Worm (Caenorhabditis elegans) whole organism, late embryonic: ENCODE measurements around the gene Y110A2AL.3.

Experiments used
- ceh-48 ChIP-seq: sonication (generic microtip); optimal IDR thresholded peaks from 2 replicates; lab custom pipeline; 2016; ENCODE audit warnings: missing genetic modification characterization, inconsistent platforms, missing compliant biosample characterization
- eyg-1 ChIP-seq: sonication (generic microtip); optimal IDR thresholded peaks from 2 replicates; lab custom pipeline; 2016; ENCODE audit warnings: missing genotype, missing genetic modification characterization, missing compliant biosample characterization
- hlh-15 ChIP-seq: sonication (generic microtip); optimal IDR thresholded peaks from 2 replicates; lab custom pipeline; 2016; ENCODE audit warnings: missing genetic modification characterization, missing compliant biosample characterization
- tbx-2 ChIP-seq: sonication (generic microtip); optimal IDR thresholded peaks from 2 replicates; lab custom pipeline; 2016; ENCODE audit warnings: missing genetic modification characterization, missing compliant biosample characterization

DNA sequence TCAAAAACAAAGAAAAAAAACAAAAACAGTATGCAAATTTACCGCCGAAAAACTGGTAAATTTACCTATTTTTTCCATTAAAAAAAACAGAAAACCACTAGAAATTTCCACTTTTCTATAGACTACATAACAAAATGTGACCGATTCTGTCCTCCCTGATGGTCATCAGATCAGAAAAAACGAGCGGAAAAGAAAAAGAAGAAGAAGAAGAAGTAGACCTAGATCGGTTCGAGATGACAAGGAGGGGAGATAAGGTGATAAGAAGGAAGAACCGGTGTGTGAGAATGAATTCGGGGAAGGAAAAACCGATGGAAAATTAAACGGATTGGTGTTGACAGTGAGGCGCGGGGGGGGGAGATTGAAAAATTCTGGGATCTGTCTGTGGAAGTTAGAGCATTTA, 10.8 kb upstream of the Y110A2AL.3 start:
- TF ChIP-seq ceh-48 (tag; lab: Kevin White, UChicago) (no peak), hlh-15 (tag; lab: Kevin White, UChicago) (no peak), tbx-2 (tag; lab: Kevin White, UChicago) (no peak), eyg-1 (no peak)
